Worm (Caenorhabditis elegans) whole organism, L1 larva: ENCODE data around the gene B0432.11.
A peak's percentile ranks its signal among the peaks of the same experiment; 100 is the strongest.

Experiments
- egl-27 ChIP-seq, 2 experiments: fragments of 150-350 bp in 1 of 2; sonication (generic microtip); optimal IDR thresholded peaks; 3 replicates each; lab custom pipeline; 2017 to 2018; ENCODE audit warnings: missing biosample characterization in 2 of 2, missing genetic modification characterization in 2 of 2, missing genetic modification reagents in 2 of 2
- lin-14 ChIP-seq: fragments of 200-800 bp; sonication (Bioruptor generic); optimal IDR thresholded peaks from 2 replicates; lab custom pipeline; 2018; ENCODE audit warnings: mild to moderate bottlenecking, missing genetic modification characterization, moderate library complexity, missing compliant biosample characterization
- lin-15B ChIP-seq: fragments of 150-350 bp; sonication (generic microtip); optimal IDR thresholded peaks from 3 replicates; lab custom pipeline; 2014; ENCODE audit warnings: missing biosample characterization, missing genetic modification characterization
- nhr-11 ChIP-seq: fragments of 150-350 bp; optimal IDR thresholded peaks from 2 replicates; lab custom pipeline; 2014; ENCODE audit warnings: missing biosample characterization, missing genetic modification characterization
- nhr-19 ChIP-seq: fragments of 200-800 bp; sonication (Bioruptor generic); conservative IDR thresholded peaks from 2 replicates; pipeline ENCODE4 v1.3.6; 2022; ENCODE audit warnings: missing genetic modification characterization, missing compliant biosample characterization
- nhr-28 ChIP-seq: fragments of 150-350 bp; optimal IDR thresholded peaks from 2 replicates; lab custom pipeline; 2014; ENCODE audit warnings: missing biosample characterization, missing genetic modification characterization
- sox-4 ChIP-seq: sonication (generic microtip); optimal IDR thresholded peaks from 2 replicates; lab custom pipeline; 2016; ENCODE audit warnings: missing genetic modification characterization, missing compliant biosample characterization
- tbx-2 ChIP-seq: sonication (generic microtip); optimal IDR thresholded peaks from 2 replicates; lab custom pipeline; 2016; ENCODE audit warnings: missing genetic modification characterization, missing compliant biosample characterization

ce11 chrII:323048-323776 is 28.7 kb upstream of the B0432.11 start, which contains the start of gene K01A2.10:
- TF ChIP-seq sox-4 (tag; lab: Kevin White, UChicago) (no peak), tbx-2 (tag; lab: Kevin White, UChicago) (no peak), lin-14 (GFP tag; lab: Kevin White, UChicago) (peak; percentile 93), nhr-11 (tag; lab: Kevin White, UChicago) (no peak), egl-27 (tag; optimal IDR thresholded peaks at IDR 0.05; lab: Kevin White, UChicago) (no peak), nhr-28 (no peak), lin-15B (tag; lab: Kevin White, UChicago) (no peak), nhr-19 (no peak)
